Fruit fly (Drosophila melanogaster) whole organism: ENCODE measurements around the gene ovm.

ENCODE experiments used
- CG8478 ChIP-seq: fragments of >200 bp; optimal IDR thresholded peaks from 2 replicates; lab custom pipeline; 2018; ENCODE audit warnings: inconsistent platforms
- EcR ChIP-seq, 2 experiments: fragments of >200 bp; optimal IDR thresholded peaks; 2 replicates each; lab custom pipeline; 2017; ENCODE audit warnings: missing biosample characterization in 2 of 2, missing genetic modification characterization in 2 of 2, missing genetic modification reagents in 2 of 2
- psq ChIP-seq: fragments of >200 bp; optimal IDR thresholded peaks from 2 replicates; lab custom pipeline; 2017
- usp ChIP-seq: fragments of >200 bp; optimal IDR thresholded peaks from 2 replicates; lab custom pipeline; 2017; ENCODE audit warnings: missing biosample characterization, missing genetic modification characterization, mixed read lengths

DNA sequence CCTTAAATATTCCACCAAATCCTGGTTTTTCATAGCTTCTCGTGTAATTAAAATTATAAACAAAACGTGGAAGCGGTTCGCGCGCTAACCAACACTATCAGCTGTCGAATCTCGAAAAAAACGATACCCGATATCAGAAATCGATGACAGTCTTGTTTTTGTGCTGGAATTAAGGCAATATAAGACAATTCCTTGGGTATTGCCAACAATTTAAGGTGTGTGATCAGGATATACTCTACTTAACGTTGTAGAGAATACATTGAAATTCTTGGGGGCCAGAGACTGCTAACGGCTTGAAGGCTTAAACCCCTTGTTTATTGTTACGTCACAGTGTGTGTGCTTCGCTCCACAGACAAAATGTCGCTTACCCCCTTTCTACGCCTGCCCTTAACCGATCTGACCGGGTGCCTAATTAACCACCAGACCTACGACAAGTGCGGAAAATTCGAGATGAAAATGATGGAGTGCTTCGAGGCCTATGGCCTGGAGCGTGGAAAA is 14.5 kb upstream of the ovm start, which contains the start of gene Pus10:
- no peak for TF ChIP-seq CG8478
- no peak for TF ChIP-seq EcR (GFP tag; optimal IDR thresholded peaks at IDR 0.05; lab: Kevin White, UChicago)
- no peak for TF ChIP-seq usp (GFP tag; lab: Kevin White, UChicago)
- no peak for TF ChIP-seq psq (lab: Kevin White, UChicago)
